Worm (Caenorhabditis elegans) whole organism, L3 larva: ENCODE data around the gene hmgr-1.

Experiments
- R02D3.7 ChIP-seq: fragments of 150-350 bp; optimal IDR thresholded peaks from 2 replicates; lab custom pipeline; 2014; ENCODE audit warnings: missing biosample characterization, missing genetic modification characterization
- ZK546.5 ChIP-seq: sonication (generic microtip); optimal IDR thresholded peaks from 2 replicates; lab custom pipeline; 2017; ENCODE audit warnings: missing biosample characterization, missing genetic modification characterization
- aly-2 ChIP-seq: fragments of 150-350 bp; optimal IDR thresholded peaks from 2 replicates; lab custom pipeline; 2014; ENCODE audit warnings: missing biosample characterization, missing genetic modification characterization
- ama-1 ChIP-seq: fragments of 150-350 bp; optimal IDR thresholded peaks from 2 replicates; lab custom pipeline; 2018
- ceh-16 ChIP-seq: sonication (generic microtip); optimal IDR thresholded peaks from 2 replicates; lab custom pipeline; 2017; ENCODE audit warnings: missing biosample characterization, missing genetic modification characterization
- ceh-82 ChIP-seq: fragments of 150-350 bp; optimal IDR thresholded peaks from 2 replicates; lab custom pipeline; 2014; ENCODE audit warnings: missing biosample characterization, missing genetic modification characterization
- ceh-9 ChIP-seq: sonication (generic microtip); optimal IDR thresholded peaks from 2 replicates; lab custom pipeline; 2018; ENCODE audit warnings: missing biosample characterization, missing genetic modification characterization
- daf-12 ChIP-seq: fragments of 150-350 bp; optimal IDR thresholded peaks from 2 replicates; lab custom pipeline; 2014; ENCODE audit warnings: missing biosample characterization, missing genetic modification reagents, missing genetic modification characterization
- egl-27 ChIP-seq: sonication (generic microtip); optimal IDR thresholded peaks from 4 replicates; lab custom pipeline; 2017; ENCODE audit warnings: missing biosample characterization, missing genetic modification reagents, missing genetic modification characterization
- egl-5 ChIP-seq: fragments of 150-350 bp; optimal IDR thresholded peaks from 2 replicates; lab custom pipeline; 2017; ENCODE audit warnings: missing biosample characterization, missing genetic modification reagents, missing genetic modification characterization, inconsistent platforms
- elt-1 ChIP-seq: fragments of 150-350 bp; optimal IDR thresholded peaks from 2 replicates; lab custom pipeline; 2014; ENCODE audit warnings: missing biosample characterization, missing genetic modification characterization
- elt-2 ChIP-seq: sonication (generic microtip); optimal IDR thresholded peaks from 2 replicates; lab custom pipeline; 2016; ENCODE audit warnings: missing genetic modification reagents, mild to moderate bottlenecking, missing genetic modification characterization, missing compliant biosample characterization
- fkh-10 ChIP-seq: sonication (generic microtip); optimal IDR thresholded peaks from 2 replicates; lab custom pipeline; 2017; ENCODE audit warnings: missing biosample characterization, missing genetic modification reagents, missing genetic modification characterization
- fkh-2 ChIP-seq: fragments of 150-350 bp; optimal IDR thresholded peaks from 2 replicates; lab custom pipeline; 2014; ENCODE audit warnings: missing biosample characterization, missing genetic modification reagents, missing genetic modification characterization
- hmg-11 ChIP-seq: sonication (generic microtip); optimal IDR thresholded peaks from 2 replicates; lab custom pipeline; 2016; ENCODE audit warnings: missing genetic modification characterization, missing compliant biosample characterization
- lin-15B ChIP-seq: fragments of 150-350 bp; optimal IDR thresholded peaks from 2 replicates; lab custom pipeline; 2014; ENCODE audit warnings: missing biosample characterization, missing genetic modification characterization
- lin-39 ChIP-seq: fragments of 150-350 bp; optimal IDR thresholded peaks from 2 replicates; lab custom pipeline; 2018; ENCODE audit warnings: missing biosample characterization, missing genetic modification reagents, missing genetic modification characterization
- lsy-12 ChIP-seq: sonication (generic microtip); optimal IDR thresholded peaks from 2 replicates; lab custom pipeline; 2016; ENCODE audit warnings: mild to moderate bottlenecking, missing genetic modification characterization, missing compliant biosample characterization
- mdl-1 ChIP-seq: fragments of 150-350 bp; optimal IDR thresholded peaks from 2 replicates; lab custom pipeline; 2014; ENCODE audit warnings: missing biosample characterization, missing genetic modification characterization
- mml-1 ChIP-seq: fragments of 150-350 bp; sonication (generic microtip); optimal IDR thresholded peaks from 3 replicates; lab custom pipeline; 2014; ENCODE audit warnings: missing biosample characterization, missing genetic modification characterization
- nfya-1 ChIP-seq: sonication (generic microtip); optimal IDR thresholded peaks from 2 replicates; lab custom pipeline; 2017; ENCODE audit warnings: missing genetic modification characterization, mild to moderate bottlenecking, missing compliant biosample characterization, antibody characterized with exemption, moderate library complexity; ENCODE audit not compliant: insufficient read depth
- nhr-11 ChIP-seq: fragments of 150-350 bp; optimal IDR thresholded peaks from 2 replicates; lab custom pipeline; 2014; ENCODE audit warnings: missing biosample characterization, missing genetic modification characterization
- nhr-12 ChIP-seq: fragments of 150-350 bp; optimal IDR thresholded peaks from 2 replicates; lab custom pipeline; 2014; ENCODE audit warnings: missing biosample characterization, missing genetic modification characterization
- nhr-23 ChIP-seq: fragments of 150-350 bp; optimal IDR thresholded peaks from 2 replicates; lab custom pipeline; 2014; ENCODE audit warnings: missing biosample characterization, missing genetic modification reagents, missing genetic modification characterization
- nhr-237 ChIP-seq: fragments of 150-350 bp; optimal IDR thresholded peaks from 2 replicates; lab custom pipeline; 2014; ENCODE audit warnings: missing biosample characterization, missing genetic modification characterization
- nhr-25 ChIP-seq: sonication (generic microtip); optimal IDR thresholded peaks from 2 replicates; lab custom pipeline; 2017; ENCODE audit warnings: missing biosample characterization, missing genetic modification characterization
- nhr-28 ChIP-seq: fragments of 150-350 bp; optimal IDR thresholded peaks from 2 replicates; lab custom pipeline; 2014; ENCODE audit warnings: missing biosample characterization, missing genetic modification characterization
- nhr-43 ChIP-seq: sonication (generic microtip); optimal IDR thresholded peaks from 2 replicates; lab custom pipeline; 2016; ENCODE audit warnings: mild to moderate bottlenecking, missing genetic modification characterization, missing compliant biosample characterization; ENCODE audit not compliant: poor library complexity, severe bottlenecking
- nhr-77 ChIP-seq: fragments of 150-350 bp; optimal IDR thresholded peaks from 2 replicates; lab custom pipeline; 2014; ENCODE audit warnings: missing biosample characterization, missing genetic modification characterization
- pha-4 ChIP-seq: fragments of 150-350 bp; optimal IDR thresholded peaks from 2 replicates; lab custom pipeline; 2014; ENCODE audit warnings: missing biosample characterization, missing genetic modification reagents, missing genetic modification characterization
- pqm-1 ChIP-seq: fragments of 150-350 bp; optimal IDR thresholded peaks from 2 replicates; lab custom pipeline; 2017; ENCODE audit warnings: missing biosample characterization, missing genetic modification characterization, inconsistent platforms
- sea-2 ChIP-seq: fragments of 150-350 bp; sonication (generic microtip); optimal IDR thresholded peaks from 4 replicates; lab custom pipeline; 2014; ENCODE audit warnings: missing biosample characterization, missing genetic modification reagents, missing genetic modification characterization
- skn-1 ChIP-seq: fragments of 150-350 bp; optimal IDR thresholded peaks from 2 replicates; lab custom pipeline; 2014; ENCODE audit warnings: missing biosample characterization, missing genetic modification characterization
- snpc-4 ChIP-seq: fragments of 150-350 bp; optimal IDR thresholded peaks from 2 replicates; lab custom pipeline; 2014; ENCODE audit warnings: missing biosample characterization, missing genetic modification characterization
- tbx-2 ChIP-seq: sonication (generic microtip); optimal IDR thresholded peaks from 2 replicates; lab custom pipeline; 2016; ENCODE audit warnings: mild to moderate bottlenecking, missing genetic modification characterization, missing compliant biosample characterization
- unc-62 ChIP-seq: fragments of 150-350 bp; sonication (generic microtip); optimal IDR thresholded peaks from 4 replicates; lab custom pipeline; 2014; ENCODE audit warnings: missing biosample characterization, missing genetic modification reagents, missing genetic modification characterization
- zag-1 ChIP-seq: fragments of 150-350 bp; optimal IDR thresholded peaks from 2 replicates; lab custom pipeline; 2014; ENCODE audit warnings: missing biosample characterization, missing genetic modification characterization
- ztf-4 ChIP-seq: fragments of 150-350 bp; optimal IDR thresholded peaks from 2 replicates; lab custom pipeline; 2014; ENCODE audit warnings: missing biosample characterization, missing genetic modification characterization

The hmgr-1 gene

DNA sequence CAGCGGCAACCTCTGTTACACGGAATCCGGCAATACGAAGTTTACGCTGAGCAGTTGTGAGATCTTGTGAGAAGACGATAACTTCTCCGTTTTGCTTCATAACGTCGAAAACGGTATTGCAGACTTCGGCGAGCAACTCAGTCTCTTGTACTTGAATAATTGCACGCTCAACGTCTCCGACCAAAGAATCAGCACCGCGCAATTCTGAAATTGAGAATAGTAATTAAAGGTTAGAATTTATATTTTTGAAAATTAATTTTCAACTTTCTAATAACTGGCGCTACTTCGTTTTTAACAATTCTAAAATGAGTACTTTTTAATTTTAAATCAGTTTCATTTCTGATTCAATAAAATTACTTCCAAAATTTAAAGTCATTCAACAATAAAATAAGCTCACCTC lies 19.2 kb downstream of the hmgr-1 start:
- no peak for TF ChIP-seq nhr-77 (tag; lab: Kevin White, UChicago)
- TF ChIP-seq ama-1 (lab: Kevin White, UChicago) = peak; percentile 21
- TF ChIP-seq egl-27 (tag; lab: Kevin White, UChicago) = no peak
- TF ChIP-seq, all 47 proteins: peak for 1

DNA sequence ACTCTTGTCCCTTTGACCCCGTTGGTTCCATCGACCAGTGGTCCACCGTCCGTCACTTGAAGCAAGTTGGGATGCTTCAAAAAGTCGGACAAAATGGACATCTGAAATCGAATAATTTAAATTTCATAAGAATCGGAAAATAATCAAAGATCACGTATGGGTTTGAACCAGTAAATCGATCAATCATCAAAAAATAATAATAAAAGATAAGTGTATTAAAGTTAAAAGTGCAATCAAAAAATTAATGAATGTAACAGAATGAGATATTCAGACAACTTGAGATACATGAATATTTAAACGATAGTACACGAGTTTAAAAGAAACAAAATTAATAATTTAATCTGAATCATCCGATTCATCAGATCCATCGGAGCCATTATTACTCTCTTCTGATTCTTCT lies 19.6 kb downstream of the hmgr-1 start, which contains the start of gene T20B12.7:
Gene T20B12.7 (minus strand): TSS at position 101 of the 400 bp plus-strand sequence.
- TF ChIP-seq pqm-1 (no peak), nhr-43 (no peak), R02D3.7 (no peak), ztf-4 (no peak), skn-1 (tag; lab: Kevin White, UChicago) (no peak), nhr-28 (tag; lab: Kevin White, UChicago) (no peak), daf-12 (tag; lab: Kevin White, UChicago) (no peak), hmg-11 (tag; lab: Kevin White, UChicago) (no peak), zag-1 (tag; lab: Kevin White, UChicago) (no peak), fkh-10 (GFP tag; lab: Kevin White, UChicago) (no peak), nhr-25 (tag; lab: Kevin White, UChicago) (no peak), nhr-12 (no peak), egl-27 (tag; lab: Kevin White, UChicago) (no peak), mml-1 (tag; lab: Kevin White, UChicago) (no peak), mdl-1 (tag; lab: Kevin White, UChicago) (no peak), nfya-1 (tag; lab: Kevin White, UChicago) (no peak), fkh-2 (tag; lab: Kevin White, UChicago) (no peak), tbx-2 (no peak)

DNA sequence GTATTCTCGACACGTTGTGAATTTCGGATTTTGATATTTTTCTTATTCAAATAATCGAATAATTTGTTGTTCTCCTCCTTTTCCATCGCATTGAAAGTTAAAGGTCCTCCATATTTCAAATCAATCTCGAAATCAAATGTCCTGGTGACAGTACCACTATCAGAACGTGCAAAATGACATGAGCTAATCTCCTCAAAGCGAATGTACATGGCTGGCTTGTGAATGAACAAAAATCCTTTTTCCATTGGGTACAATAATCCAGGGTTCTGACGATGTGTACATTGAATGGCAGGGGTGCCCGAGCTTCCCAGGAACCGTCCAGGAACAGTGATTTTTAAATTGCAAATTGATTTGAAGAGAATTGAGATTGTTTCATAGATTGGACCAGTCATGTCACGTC lies 20.8 kb downstream of the hmgr-1 start:
- TF ChIP-seq egl-5 (tag; lab: Kevin White, UChicago) (no peak), elt-2 (tag; lab: Kevin White, UChicago) (no peak), unc-62 (no peak), mml-1 (tag; lab: Kevin White, UChicago) (no peak)

DNA sequence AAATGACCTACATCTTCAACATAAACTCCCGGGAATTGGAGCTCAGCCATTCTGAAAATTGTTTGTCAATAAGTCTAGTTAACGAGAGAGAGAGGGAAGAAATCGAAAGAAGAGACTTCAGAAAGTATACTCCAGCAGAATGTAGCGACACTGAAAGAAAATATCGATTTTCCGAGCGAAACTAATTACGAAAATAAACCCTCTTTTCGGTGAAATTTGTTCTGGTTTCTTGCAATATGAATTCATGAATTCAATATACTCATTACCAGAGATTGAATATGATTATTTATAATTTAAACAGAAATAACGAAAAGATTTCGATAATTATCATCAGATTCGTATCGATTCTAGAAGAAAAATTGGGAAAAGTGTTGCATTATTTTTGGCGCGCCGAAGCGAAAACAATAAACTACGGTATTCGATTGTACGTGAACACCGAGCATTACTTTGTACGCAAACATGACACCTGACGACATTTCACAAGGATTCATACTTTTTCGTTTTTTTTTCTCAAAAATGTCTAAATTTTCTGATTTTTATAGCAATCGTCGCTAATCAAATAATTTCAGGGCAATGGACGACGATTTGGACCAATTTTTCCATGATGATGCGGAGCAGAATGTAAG lies 22.4 kb downstream of the hmgr-1 start, which contains the start of the genes hmg-4 and T20B12.3:
Gene hmg-4 (minus strand): TSS at position 51 of the 626 bp plus-strand sequence.
Gene T20B12.3 (plus strand): TSS at position 570 of the 626 bp plus-strand sequence.
- peak; percentile 49 for TF ChIP-seq pha-4
- TF ChIP-seq hmg-11 (tag; lab: Kevin White, UChicago) = peak; percentile 34
- TF ChIP-seq aly-2 (tag; lab: Kevin White, UChicago) = no peak
- no peak for TF ChIP-seq daf-12 (tag; lab: Kevin White, UChicago)
- TF ChIP-seq fkh-2 (tag; lab: Kevin White, UChicago) = no peak
- TF ChIP-seq nhr-237 (tag; lab: Kevin White, UChicago) = no peak
- TF ChIP-seq nhr-23 = peak; percentile 38
- TF ChIP-seq egl-27 (tag; lab: Kevin White, UChicago) = no peak
- TF ChIP-seq nhr-25 (tag; lab: Kevin White, UChicago) = peak; percentile 45
- peak; percentile 13 for TF ChIP-seq elt-2 (tag; lab: Kevin White, UChicago)
- peak; percentile 66 for TF ChIP-seq lin-15B (tag; lab: Kevin White, UChicago)
- peak; percentile 31 for TF ChIP-seq egl-5 (tag; lab: Kevin White, UChicago)
- TF ChIP-seq nhr-77 (tag; lab: Kevin White, UChicago) = no peak
- peak; percentile 50 for TF ChIP-seq lin-39 (tag; lab: Kevin White, UChicago)
- peak; percentile 23 for TF ChIP-seq snpc-4 (tag; lab: Kevin White, UChicago)
- TF ChIP-seq nfya-1 (tag; lab: Kevin White, UChicago) = peak; percentile 76
- TF ChIP-seq ceh-82 (tag; lab: Kevin White, UChicago) = no peak

DNA sequence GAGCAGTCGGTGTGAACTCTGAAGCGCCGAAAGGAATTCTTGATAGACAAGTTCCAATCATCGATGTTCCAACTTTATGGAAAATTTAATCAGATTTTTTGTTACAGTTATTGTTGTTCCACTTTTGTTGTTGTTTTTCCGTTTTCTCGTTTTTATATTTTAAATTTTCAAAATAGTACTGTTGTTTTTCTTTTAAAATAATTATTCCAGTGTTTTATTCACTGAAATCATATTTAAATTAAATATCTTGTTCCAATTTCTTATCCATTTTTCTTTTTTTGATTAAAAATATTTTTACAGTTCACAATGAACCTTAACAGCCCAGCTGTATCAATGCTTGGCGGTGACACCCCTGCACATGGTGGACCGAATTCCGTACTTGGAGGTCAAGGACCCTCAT lies 24.4 kb downstream of the hmgr-1 start, which contains the start of gene tbp-1:
Gene tbp-1 (plus strand): TSS at position 301 of the 400 bp plus-strand sequence.
- TF ChIP-seq elt-1 (tag; lab: Kevin White, UChicago) = no peak
- TF ChIP-seq ZK546.5 (tag; lab: Kevin White, UChicago) = no peak
- no peak for TF ChIP-seq ceh-16 (tag; lab: Kevin White, UChicago)
- no peak for TF ChIP-seq aly-2 (tag; lab: Kevin White, UChicago)
- no peak for TF ChIP-seq elt-2 (tag; lab: Kevin White, UChicago)
- TF ChIP-seq fkh-2 (tag; lab: Kevin White, UChicago) = no peak
- TF ChIP-seq lin-15B (tag; lab: Kevin White, UChicago) = no peak
- no peak for TF ChIP-seq sea-2 (GFP tag; lab: Kevin White, UChicago)
- TF ChIP-seq skn-1 (tag; lab: Kevin White, UChicago) = no peak
- TF ChIP-seq nhr-11 (tag; lab: Kevin White, UChicago) = no peak
- no peak for TF ChIP-seq nhr-77 (tag; lab: Kevin White, UChicago)
- no peak for TF ChIP-seq nfya-1 (tag; lab: Kevin White, UChicago)
- no peak for TF ChIP-seq lsy-12 (tag; lab: Kevin White, UChicago)
- no peak for TF ChIP-seq pha-4
- no peak for TF ChIP-seq snpc-4 (tag; lab: Kevin White, UChicago)
- no peak for TF ChIP-seq hmg-11 (tag; lab: Kevin White, UChicago)
- TF ChIP-seq ceh-9 (tag; lab: Kevin White, UChicago) = no peak
- TF ChIP-seq pqm-1 = no peak
- TF ChIP-seq nhr-43 = no peak
